Fruit fly (Drosophila melanogaster) whole organism: ENCODE results near the gene CG11843.

Source experiments
- CG8478 ChIP-seq: fragments of >200 bp; optimal IDR thresholded peaks from 2 replicates; lab custom pipeline; 2018; ENCODE audit warnings: inconsistent platforms
- Dll ChIP-seq: fragments of >200 bp; optimal IDR thresholded peaks from 2 replicates; lab custom pipeline; 2017
- EcR ChIP-seq, 2 experiments: fragments of >200 bp; optimal IDR thresholded peaks; 2 replicates each; lab custom pipeline; 2017; ENCODE audit warnings: missing biosample characterization in 2 of 2, missing genetic modification characterization in 2 of 2, missing genetic modification reagents in 2 of 2
- pan ChIP-seq: fragments of >200 bp; optimal IDR thresholded peaks from 2 replicates; lab custom pipeline; 2017
- psq ChIP-seq: fragments of >200 bp; optimal IDR thresholded peaks from 2 replicates; lab custom pipeline; 2017
- usp ChIP-seq: fragments of >200 bp; optimal IDR thresholded peaks from 2 replicates; lab custom pipeline; 2017; ENCODE audit warnings: missing biosample characterization, missing genetic modification characterization, mixed read lengths

CG11843 gene

DNA sequence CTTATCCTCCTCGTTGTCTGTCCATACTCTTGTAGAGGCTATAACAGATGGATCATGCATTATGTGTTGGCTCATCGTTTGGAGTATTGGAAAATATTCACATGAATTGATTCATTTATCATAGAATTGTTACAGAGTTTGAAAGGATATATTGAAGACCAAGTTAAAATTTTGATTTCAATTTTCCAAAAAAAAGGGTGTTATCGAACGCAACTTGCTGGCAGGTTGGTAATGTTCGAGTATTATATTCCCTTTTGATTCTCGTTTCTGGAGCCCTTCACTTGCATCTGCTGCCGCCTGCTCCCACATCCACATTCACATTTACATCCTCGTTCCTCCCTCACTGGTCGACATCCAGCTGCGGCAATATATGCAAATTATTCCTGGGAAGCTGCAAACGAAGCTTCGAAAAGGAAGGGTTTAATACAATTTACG is 41.9 kb downstream of the CG11843 start:
- TF ChIP-seq psq (lab: Kevin White, UChicago), result no peak
- TF ChIP-seq EcR (GFP tag; optimal IDR thresholded peaks at IDR 0.05; lab: Kevin White, UChicago), result no peak
- no peak for TF ChIP-seq pan (lab: Kevin White, UChicago)

DNA sequence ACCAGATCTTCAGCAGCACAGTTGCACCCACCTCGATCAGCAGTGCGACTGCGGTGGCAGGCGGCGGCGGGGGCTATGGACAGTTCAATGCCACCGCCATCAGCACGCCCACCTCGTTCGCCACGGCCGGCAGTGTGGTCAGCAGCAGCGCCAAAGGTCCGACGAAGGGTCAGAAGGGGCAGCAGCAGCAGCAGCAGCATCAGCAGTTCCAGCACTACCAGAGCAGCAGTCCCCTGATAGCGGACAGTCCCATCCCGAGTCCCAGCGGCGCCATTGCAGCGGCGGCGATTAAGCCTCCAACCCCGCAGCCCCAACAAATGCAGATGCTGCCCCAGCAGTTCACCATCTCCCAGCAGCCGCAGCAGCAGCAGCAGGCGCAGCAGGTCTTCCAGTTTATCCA is 43.9 kb downstream of the CG11843 start:
- TF ChIP-seq pan (lab: Kevin White, UChicago) (no peak), psq (lab: Kevin White, UChicago) (no peak), usp (GFP tag; lab: Kevin White, UChicago) (no peak), CG8478 (lab: Kevin White, UChicago) (no peak), EcR (GFP tag; optimal IDR thresholded peaks at IDR 0.05; lab: Kevin White, UChicago) (no peak), Dll (lab: Kevin White, UChicago) (no peak)

dm6 chr3R:29103227-29103626 is 49.1 kb downstream of the CG11843 start:
- TF ChIP-seq Dll (lab: Kevin White, UChicago), result no peak
- no peak for TF ChIP-seq EcR (GFP tag; optimal IDR thresholded peaks at IDR 0.05; lab: Kevin White, UChicago)
- TF ChIP-seq CG8478 (lab: Kevin White, UChicago), result no peak
- TF ChIP-seq psq (lab: Kevin White, UChicago), result no peak
- TF ChIP-seq usp (GFP tag; lab: Kevin White, UChicago), result no peak
- no peak for TF ChIP-seq pan (lab: Kevin White, UChicago)
